Fruit fly (Drosophila melanogaster) whole organism, embryonic: Measurements from ENCODE around the gene CG13667.
A peak's percentile ranks its signal among the peaks of the same experiment; 100 is the strongest.

Source experiments
- ATbp ChIP-seq: fragments of 200-800 bp; sonication (Bioruptor generic); optimal IDR thresholded peaks from 2 replicates; lab custom pipeline; 2017; ENCODE audit warnings: missing biosample characterization, mild to moderate bottlenecking, missing genetic modification characterization, missing genetic modification reagents
- B-H1 ChIP-seq: fragments of 200-800 bp; sonication (Bioruptor generic); IDR thresholded peaks from 3 replicates; pipeline ENCODE4 v1.3.6; 2022; ENCODE audit warnings: missing biosample characterization, missing genetic modification characterization
- CG10959 ChIP-seq: fragments of 200-800 bp; sonication (Bioruptor generic); IDR thresholded peaks from 2 replicates; pipeline ENCODE4 v1.3.6; 2022; ENCODE audit warnings: missing biosample characterization, missing genetic modification characterization
- CG11696 ChIP-seq: fragments of 200-800 bp; sonication (Bioruptor generic); IDR thresholded peaks from 2 replicates; pipeline ENCODE4 v1.3.6; 2022; ENCODE audit warnings: missing biosample characterization, missing genetic modification characterization
- CG12071 ChIP-seq: fragments of 200-800 bp; sonication (Bioruptor generic); optimal IDR thresholded peaks from 3 replicates; lab custom pipeline; 2018; ENCODE audit warnings: missing biosample characterization, mild to moderate bottlenecking, missing genetic modification characterization
- CG12219 ChIP-seq: fragments of 200-800 bp; sonication (Bioruptor generic); optimal IDR thresholded peaks from 3 replicates; lab custom pipeline; 2018; ENCODE audit warnings: missing biosample characterization, mild to moderate bottlenecking, missing genetic modification characterization
- CG13624 ChIP-seq: fragments of 200-800 bp; sonication (Bioruptor generic); optimal IDR thresholded peaks from 2 replicates; lab custom pipeline; 2016; ENCODE audit warnings: missing biosample characterization, missing genetic modification characterization
- CG13894 ChIP-seq: fragments of 200-800 bp; sonication (Bioruptor generic); optimal IDR thresholded peaks from 3 replicates; lab custom pipeline; 2018; ENCODE audit warnings: missing biosample characterization, mild to moderate bottlenecking, missing genetic modification characterization, moderate library complexity
- CG14667 ChIP-seq: fragments of 200-800 bp; sonication (Bioruptor generic); IDR thresholded peaks from 2 replicates; pipeline ENCODE4 v1.3.6; 2022; ENCODE audit warnings: missing biosample characterization, missing genetic modification characterization
- CG15011 ChIP-seq: fragments of 200-800 bp; sonication (Bioruptor generic); optimal IDR thresholded peaks from 3 replicates; lab custom pipeline; 2018; ENCODE audit warnings: missing biosample characterization, mild to moderate bottlenecking, missing genetic modification characterization
- CG17186 ChIP-seq: fragments of 200-800 bp; sonication (Bioruptor generic); optimal IDR thresholded peaks from 3 replicates; lab custom pipeline; 2017; ENCODE audit warnings: missing biosample characterization, missing genetic modification reagents, missing genetic modification characterization
- CG17361 ChIP-seq: fragments of 200-800 bp; sonication (Bioruptor generic); IDR thresholded peaks from 3 replicates; pipeline ENCODE4 v1.3.6; 2022; ENCODE audit warnings: missing biosample characterization, missing genetic modification characterization
- CG17385 ChIP-seq: fragments of 200-800 bp; sonication (Bioruptor generic); optimal IDR thresholded peaks from 3 replicates; lab custom pipeline; 2018; ENCODE audit warnings: missing biosample characterization, mild to moderate bottlenecking, missing genetic modification characterization
- CG2199 ChIP-seq: fragments of 200-800 bp; sonication (Bioruptor generic); IDR thresholded peaks from 3 replicates; pipeline ENCODE4 v1.3.6; 2022; ENCODE audit warnings: missing biosample characterization, missing genetic modification characterization
- CG6854 ChIP-seq: fragments of 200-800 bp; sonication (Bioruptor generic); optimal IDR thresholded peaks from 3 replicates; lab custom pipeline; 2017; ENCODE audit warnings: missing biosample characterization, mild to moderate bottlenecking, missing genetic modification characterization
- CG7786 ChIP-seq: fragments of 200-800 bp; sonication (Bioruptor generic); optimal IDR thresholded peaks from 2 replicates; lab custom pipeline; 2016; ENCODE audit warnings: missing biosample characterization, missing genetic modification characterization
- CG8478 ChIP-seq: fragments of >200 bp; optimal IDR thresholded peaks from 2 replicates; lab custom pipeline; 2018
- CG9817 ChIP-seq: fragments of 200-800 bp; sonication (Bioruptor generic); optimal IDR thresholded peaks from 2 replicates; lab custom pipeline; 2018; ENCODE audit warnings: missing biosample characterization, mild to moderate bottlenecking, missing genetic modification characterization, moderate library complexity
- CoRest ChIP-seq: fragments of 200-800 bp; sonication (Bioruptor generic); optimal IDR thresholded peaks from 3 replicates; lab custom pipeline; 2018; ENCODE audit warnings: missing biosample characterization, mild to moderate bottlenecking, missing genetic modification characterization, moderate library complexity
- Dll ChIP-seq: fragments of 200-800 bp; sonication (Bioruptor generic); IDR thresholded peaks from 4 replicates; pipeline ENCODE4 v1.3.6; 2022; ENCODE audit warnings: missing biosample characterization, missing genetic modification characterization; ENCODE audit not compliant: partially characterized antibody
- Elba2 ChIP-seq: fragments of 200-800 bp; sonication (Bioruptor generic); optimal IDR thresholded peaks from 3 replicates; lab custom pipeline; 2016; ENCODE audit warnings: missing biosample characterization, missing genetic modification characterization
- Hey ChIP-seq: fragments of 200-800 bp; sonication (Bioruptor generic); optimal IDR thresholded peaks from 3 replicates; lab custom pipeline; 2018; ENCODE audit warnings: missing biosample characterization, mild to moderate bottlenecking, missing genetic modification characterization
- Hr51 ChIP-seq, 2 experiments: fragments of 200-800 bp; sonication (Bioruptor generic); optimal IDR thresholded peaks; 2 replicates in 1 of 2; 3 replicates in 1 of 2; lab custom pipeline; 2016 to 2018; ENCODE audit warnings: missing biosample characterization in 2 of 2, missing genetic modification characterization in 2 of 2, mild to moderate bottlenecking in 1 of 2, moderate library complexity in 1 of 2
- Lhr ChIP-seq: fragments of 200-800 bp; sonication (Bioruptor generic); optimal IDR thresholded peaks from 3 replicates; lab custom pipeline; 2017; ENCODE audit warnings: mild to moderate bottlenecking, missing biosample characterization, missing genetic modification reagents, missing genetic modification characterization
- MBD-R2 ChIP-seq: fragments of 200-800 bp; sonication (Bioruptor generic); IDR thresholded peaks from 2 replicates; pipeline ENCODE4 v1.3.6; 2022; ENCODE audit warnings: missing biosample characterization, missing genetic modification characterization
- Nf-YC ChIP-seq: fragments of 200-800 bp; optimal IDR thresholded peaks from 3 replicates; lab custom pipeline; 2019; ENCODE audit warnings: missing biosample characterization, mild to moderate bottlenecking, missing genetic modification characterization, moderate library complexity
- Oaz ChIP-seq: fragments of 200-800 bp; sonication (Bioruptor generic); IDR thresholded peaks from 2 replicates; pipeline ENCODE4 v1.3.6; 2022; ENCODE audit warnings: missing biosample characterization, missing genetic modification characterization
- Optix ChIP-seq: fragments of 200-800 bp; sonication (Bioruptor generic); IDR thresholded peaks from 3 replicates; pipeline ENCODE4 v1.3.6; 2022; ENCODE audit warnings: missing biosample characterization, missing genetic modification characterization
- Side ChIP-seq: fragments of 200-800 bp; sonication (Bioruptor generic); optimal IDR thresholded peaks from 2 replicates; lab custom pipeline; 2016; ENCODE audit warnings: missing biosample characterization, missing genetic modification characterization
- Ssrp ChIP-seq: fragments of 200-800 bp; sonication (Bioruptor generic); optimal IDR thresholded peaks from 2 replicates; lab custom pipeline; 2018; ENCODE audit warnings: missing biosample characterization, mild to moderate bottlenecking, missing genetic modification characterization, moderate library complexity
- Stat92E ChIP-seq, 3 experiments: fragments of >200 bp in 2 of 3; fragments of 200-800 bp in 1 of 3; sonication (Bioruptor generic) in 1 of 3; optimal IDR thresholded peaks; 2 replicates each; lab custom pipeline; 2017 to 2019; ENCODE audit warnings: missing biosample characterization in 3 of 3, missing genetic modification characterization in 3 of 3, mild to moderate bottlenecking in 1 of 3, moderate library complexity in 1 of 3
- ara ChIP-seq: fragments of 200-800 bp; sonication (Bioruptor generic); IDR thresholded peaks from 2 replicates; pipeline ENCODE4 v1.3.6; 2022; ENCODE audit warnings: missing biosample characterization, missing genetic modification characterization
- br ChIP-seq: fragments of >200 bp; optimal IDR thresholded peaks from 2 replicates; lab custom pipeline; 2017
- crol ChIP-seq: fragments of 200-800 bp; sonication (Bioruptor generic); IDR thresholded peaks from 2 replicates; pipeline ENCODE4 v1.3.6; 2022; ENCODE audit warnings: missing biosample characterization, missing genetic modification characterization
- fd64A ChIP-seq: fragments of 200-800 bp; sonication (Bioruptor generic); optimal IDR thresholded peaks from 3 replicates; lab custom pipeline; 2018; ENCODE audit warnings: missing biosample characterization, mild to moderate bottlenecking, missing genetic modification characterization
- grau ChIP-seq: fragments of 200-800 bp; optimal IDR thresholded peaks from 3 replicates; lab custom pipeline; 2019; ENCODE audit warnings: missing biosample characterization, mild to moderate bottlenecking, missing genetic modification characterization, moderate library complexity
- grn ChIP-seq: fragments of 200-800 bp; sonication (Bioruptor generic); optimal IDR thresholded peaks from 3 replicates; lab custom pipeline; 2017; ENCODE audit warnings: missing biosample characterization, missing genetic modification characterization
- hth ChIP-seq: fragments of >200 bp; optimal IDR thresholded peaks from 2 replicates; lab custom pipeline; 2017; ENCODE audit warnings: inconsistent platforms
- lmd ChIP-seq: fragments of 200-800 bp; sonication (Bioruptor generic); IDR thresholded peaks from 2 replicates; pipeline ENCODE4 v1.3.6; 2022; ENCODE audit warnings: missing biosample characterization, missing genetic modification characterization
- lov ChIP-seq, 2 experiments: fragments of 200-800 bp in 1 of 2; fragments of >200 bp in 1 of 2; sonication (Bioruptor generic) in 1 of 2; IDR thresholded peaks in 1 of 2; optimal IDR thresholded peaks in 1 of 2; 2 replicates in 1 of 2; 3 replicates in 1 of 2; pipeline versions ENCODE4 v1.3.6 to Lab custom; 2017 to 2022; ENCODE audit warnings: missing biosample characterization in 1 of 2, missing genetic modification characterization in 1 of 2
- mam ChIP-seq: fragments of 200-800 bp; sonication (Bioruptor generic); optimal IDR thresholded peaks from 3 replicates; lab custom pipeline; 2016; ENCODE audit warnings: missing biosample characterization, missing genetic modification characterization
- mld ChIP-seq: fragments of 200-800 bp; sonication (Bioruptor generic); IDR thresholded peaks from 3 replicates; pipeline ENCODE4 v1.3.6; 2022; ENCODE audit warnings: missing biosample characterization, missing genetic modification characterization; ENCODE audit not compliant: partially characterized antibody
- p53 ChIP-seq: fragments of 200-800 bp; sonication (Bioruptor generic); optimal IDR thresholded peaks from 2 replicates; lab custom pipeline; 2016; ENCODE audit warnings: missing biosample characterization, missing genetic modification characterization
- pita ChIP-seq: fragments of 200-800 bp; sonication (Bioruptor generic); optimal IDR thresholded peaks from 2 replicates; lab custom pipeline; 2017; ENCODE audit warnings: missing biosample characterization, mild to moderate bottlenecking, missing genetic modification characterization
- sisA ChIP-seq: fragments of 200-800 bp; sonication (Bioruptor generic); IDR thresholded peaks from 2 replicates; pipeline ENCODE4 v1.3.6; 2022; ENCODE audit warnings: missing biosample characterization, missing genetic modification characterization
- slp2 ChIP-seq: fragments of 200-800 bp; sonication (Bioruptor generic); optimal IDR thresholded peaks from 2 replicates; lab custom pipeline; 2016; ENCODE audit warnings: missing biosample characterization, missing genetic modification characterization
- yki ChIP-seq: fragments of >200 bp; optimal IDR thresholded peaks from 3 replicates; lab custom pipeline; 2018
- z ChIP-seq: fragments of 200-800 bp; sonication (Bioruptor generic); IDR thresholded peaks from 3 replicates; pipeline ENCODE4 v1.3.6; 2022; ENCODE audit warnings: missing biosample characterization, missing genetic modification characterization
- zen2 ChIP-seq: fragments of 200-800 bp; sonication (Bioruptor generic); IDR thresholded peaks from 3 replicates; pipeline ENCODE4 v1.3.6; 2022; ENCODE audit warnings: missing biosample characterization, missing genetic modification characterization; ENCODE audit not compliant: partially characterized antibody

The CG13667 gene

DNA sequence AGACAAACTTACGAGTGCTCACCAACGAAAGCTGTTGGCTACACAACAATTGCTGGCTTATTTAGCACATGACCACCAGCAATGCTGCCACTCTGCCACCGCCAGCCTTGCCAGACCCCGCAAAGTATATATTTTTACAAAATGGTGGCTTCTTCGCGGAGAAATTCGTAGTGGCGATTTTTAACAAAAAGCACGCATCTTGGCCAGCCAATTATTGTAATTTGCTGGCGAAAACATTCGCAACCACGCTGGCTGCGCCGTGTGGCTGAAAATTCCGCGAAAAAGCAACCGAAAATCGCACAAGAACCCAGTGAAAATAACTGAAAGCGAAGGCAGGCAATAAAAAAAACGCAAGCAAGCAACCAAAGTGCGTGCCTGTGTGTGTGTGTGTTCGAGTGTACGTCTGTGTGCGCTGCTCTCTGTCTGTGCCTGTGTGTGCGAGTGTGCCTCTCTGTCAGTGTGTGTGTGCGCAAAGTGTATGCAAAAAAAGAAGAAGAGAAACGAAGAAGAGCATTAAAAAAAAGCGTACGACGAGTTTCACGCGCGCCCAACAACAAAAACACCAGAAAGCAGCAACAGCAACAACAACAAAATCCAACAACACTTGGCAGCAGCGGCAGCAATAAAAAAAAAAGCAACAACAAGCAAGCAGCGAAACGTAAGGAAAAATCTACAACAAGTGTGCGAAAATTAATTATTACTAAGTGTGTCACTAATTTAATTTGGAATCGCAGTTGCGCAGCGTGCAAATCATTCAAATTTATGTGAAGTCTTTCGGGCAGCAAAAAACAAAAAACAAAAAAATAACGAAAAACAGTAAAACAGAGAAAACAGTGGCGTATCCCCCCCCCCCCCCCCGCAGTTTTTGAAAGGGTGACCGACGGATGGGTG, 44.8 kb downstream of the CG13667 start, which contains the start of gene Gug (continued):
- TF ChIP-seq Stat92E (GFP tag; optimal IDR thresholded peaks at IDR 0.05; lab: Kevin White, UChicago): peak in 1 of 3 experiments; percentile 53
- no peak for TF ChIP-seq pita (GFP tag; lab: Kevin White, UChicago)
- peak; percentile 19; the same call in 1 of the 2 replicates for TF ChIP-seq lmd (GFP tag; lab: Robert Waterston, UW)
- peak; percentile 10 for TF ChIP-seq CG13624 (GFP tag; lab: Kevin White, UChicago)
- no peak for TF ChIP-seq grn (GFP tag; lab: Kevin White, UChicago)
- TF ChIP-seq mam (GFP tag; lab: Kevin White, UChicago): no peak
- peak; percentile 96 for TF ChIP-seq CG17385
- TF ChIP-seq CG7786 (GFP tag; lab: Kevin White, UChicago): no peak
- no peak for TF ChIP-seq Hey (tag; lab: Kevin White, UChicago)
- 0 out of 2 replicates have a peak, but pooled peaks have one; percentile 6 for TF ChIP-seq crol (GFP tag; lab: Robert Waterston, UW)
- TF ChIP-seq p53: no peak
- no peak for TF ChIP-seq CG17186 (GFP tag; lab: Kevin White, UChicago)
- TF ChIP-seq slp2 (GFP tag; lab: Kevin White, UChicago): no peak
- peak; percentile 4 for TF ChIP-seq grau
- TF ChIP-seq fd64A: no peak
- TF ChIP-seq sisA (GFP tag; lab: Robert Waterston, UW): peak; percentile 22; the same call in 1 of the 2 replicates
- no peak for TF ChIP-seq zen2 (GFP tag; lab: Robert Waterston, UW)
- TF ChIP-seq CG14667 (GFP tag; lab: Robert Waterston, UW): no peak
- 0 out of 3 replicates have a peak, but pooled peaks have one; percentile 19 for TF ChIP-seq CG2199 (GFP tag; lab: Robert Waterston, UW)
- no peak for TF ChIP-seq Oaz (GFP tag; lab: Robert Waterston, UW)
- TF ChIP-seq CG8478: peak; percentile 94
- no peak for TF ChIP-seq CG9817 (tag; lab: Kevin White, UChicago)
- TF ChIP-seq mld (GFP tag; lab: Robert Waterston, UW): no peak
- no peak for TF ChIP-seq ATbp
- TF ChIP-seq ara (GFP tag; lab: Robert Waterston, UW): 0 out of 2 replicates have a peak, but pooled peaks have one; percentile 40
- peak; percentile 36 for TF ChIP-seq Nf-YC (tag; lab: Kevin White, UChicago)
- TF ChIP-seq MBD-R2 (GFP tag; lab: Robert Waterston, UW): peak; percentile 16
- no peak for TF ChIP-seq yki (lab: Kevin White, UChicago)
- TF ChIP-seq br (lab: Kevin White, UChicago): no peak
- no peak for TF ChIP-seq z (GFP tag; lab: Robert Waterston, UW)
- no peak for TF ChIP-seq Dll
- no peak for TF ChIP-seq Elba2 (GFP tag; lab: Kevin White, UChicago)
- TF ChIP-seq CG12071: no peak
- no peak for TF ChIP-seq Ssrp
- TF ChIP-seq CG6854 (GFP tag; lab: Kevin White, UChicago): peak; percentile 3
- TF ChIP-seq CG15011 (GFP tag; lab: Kevin White, UChicago): no peak
- no peak for TF ChIP-seq CG10959 (GFP tag; lab: Robert Waterston, UW)
- TF ChIP-seq CoRest (tag; lab: Kevin White, UChicago): no peak
- 0 out of 3 replicates have a peak, but pooled peaks have one; percentile 5 for TF ChIP-seq Optix (GFP tag; lab: Robert Waterston, UW)
- TF ChIP-seq Hr51 (GFP tag; optimal IDR thresholded peaks at IDR 0.05; lab: Kevin White, UChicago): no peak
- no peak for TF ChIP-seq CG12219
- TF ChIP-seq Side (GFP tag; lab: Kevin White, UChicago): no peak
- TF ChIP-seq lov (optimal IDR thresholded peaks at IDR 0.05; lab: Kevin White, UChicago): peak; percentile 2
- TF ChIP-seq lov (GFP tag; IDR thresholded peaks at IDR 0.05; lab: Robert Waterston, UW): no peak
- no peak for TF ChIP-seq CG17361 (GFP tag; lab: Robert Waterston, UW)
- no peak for TF ChIP-seq B-H1 (GFP tag; lab: Robert Waterston, UW)
- TF ChIP-seq CG11696 (GFP tag; lab: Robert Waterston, UW): no peak
- peak; percentile 30 for TF ChIP-seq CG13894 (tag; lab: Kevin White, UChicago)
- peak; percentile 42 for TF ChIP-seq Lhr
- TF ChIP-seq hth (lab: Kevin White, UChicago): no peak
